Fruit fly (Drosophila melanogaster): Measurements from ENCODE around the gene sfl.

The sfl gene

dm6 chr3L:6462199-6462598 lies 33.3 kb upstream of the sfl start:
- no peak for TF ChIP-seq usp (GFP tag; optimal IDR thresholded peaks at IDR 0.05)
- TF ChIP-seq psq (optimal IDR thresholded peaks at IDR 0.05): no peak
- no peak for TF ChIP-seq CG8478 (optimal IDR thresholded peaks at IDR 0.05)
- no peak for TF ChIP-seq pan (optimal IDR thresholded peaks at IDR 0.05)

dm6 chr3L:6467691-6468329 lies 27.7 kb upstream of the sfl start:
- TF ChIP-seq CG8478 (optimal IDR thresholded peaks at IDR 0.05) (no peak), psq (optimal IDR thresholded peaks at IDR 0.05) (no peak), Dll (optimal IDR thresholded peaks at IDR 0.05) (no peak), EcR (GFP tag; optimal IDR thresholded peaks at IDR 0.05) (no peak), pan (optimal IDR thresholded peaks at IDR 0.05) (no peak), usp (GFP tag; optimal IDR thresholded peaks at IDR 0.05) (no peak)

dm6 chr3L:6469508-6469907 lies 26.0 kb upstream of the sfl start:
- no peak for TF ChIP-seq CG8478 (optimal IDR thresholded peaks at IDR 0.05)
- TF ChIP-seq Dll (optimal IDR thresholded peaks at IDR 0.05): no peak
- TF ChIP-seq psq (optimal IDR thresholded peaks at IDR 0.05): no peak
- TF ChIP-seq EcR (GFP tag; optimal IDR thresholded peaks at IDR 0.05): no peak
- no peak for TF ChIP-seq pan (optimal IDR thresholded peaks at IDR 0.05)
- no peak for TF ChIP-seq usp (GFP tag; optimal IDR thresholded peaks at IDR 0.05)

dm6 chr3L:6471820-6472219 lies 23.7 kb upstream of the sfl start:
- TF ChIP-seq pan (optimal IDR thresholded peaks at IDR 0.05) (peak; percentile 50), psq (optimal IDR thresholded peaks at IDR 0.05) (no peak), CG8478 (optimal IDR thresholded peaks at IDR 0.05) (no peak), usp (GFP tag; optimal IDR thresholded peaks at IDR 0.05) (no peak), EcR (GFP tag; optimal IDR thresholded peaks at IDR 0.05) (no peak)

dm6 chr3L:6482838-6483237 lies 12.6 kb upstream of the sfl start:
- TF ChIP-seq psq (optimal IDR thresholded peaks at IDR 0.05) (no peak), CG8478 (optimal IDR thresholded peaks at IDR 0.05) (no peak), Dll (optimal IDR thresholded peaks at IDR 0.05) (no peak), usp (GFP tag; optimal IDR thresholded peaks at IDR 0.05) (no peak), pan (optimal IDR thresholded peaks at IDR 0.05) (no peak), EcR (GFP tag; optimal IDR thresholded peaks at IDR 0.05) (no peak)

- TF ChIP-seq Dll (optimal IDR thresholded peaks at IDR 0.05): no peak
These were observed 7.1 kb upstream of the sfl start, which contains the start of the genes CG10147 and Bulli for dm6 chr3L:6488405-6488804. CG10147 (minus strand) TSS chr3L:6488424. Bulli (plus strand) TSS chr3L:6488681.

dm6 chr3L:6496053-6496921 lies 807 bp downstream of the sfl start:
- TF ChIP-seq EcR (GFP tag; optimal IDR thresholded peaks at IDR 0.05): no peak
- peak; percentile 77 for TF ChIP-seq psq (optimal IDR thresholded peaks at IDR 0.05)
- no peak for TF ChIP-seq CG8478 (optimal IDR thresholded peaks at IDR 0.05)

dm6 chr3L:6496922-6497232 lies 1.4 kb downstream of the sfl start:
- TF ChIP-seq CG8478 (optimal IDR thresholded peaks at IDR 0.05) (no peak), EcR (GFP tag; optimal IDR thresholded peaks at IDR 0.05) (no peak), pan (optimal IDR thresholded peaks at IDR 0.05) (no peak), psq (optimal IDR thresholded peaks at IDR 0.05) (no peak), Dll (optimal IDR thresholded peaks at IDR 0.05) (no peak), usp (GFP tag; optimal IDR thresholded peaks at IDR 0.05) (no peak)

dm6 chr3L:6497990-6498389 lies 2.5 kb downstream of the sfl start:
- TF ChIP-seq pan (optimal IDR thresholded peaks at IDR 0.05) (no peak), EcR (GFP tag; optimal IDR thresholded peaks at IDR 0.05) (no peak), Dll (optimal IDR thresholded peaks at IDR 0.05) (no peak), CG8478 (optimal IDR thresholded peaks at IDR 0.05) (no peak), usp (GFP tag; optimal IDR thresholded peaks at IDR 0.05) (no peak), psq (optimal IDR thresholded peaks at IDR 0.05) (no peak)

dm6 chr3L:6498602-6499001 lies 3.1 kb downstream of the sfl start:
- TF ChIP-seq CG8478 (optimal IDR thresholded peaks at IDR 0.05) (no peak), psq (optimal IDR thresholded peaks at IDR 0.05) (no peak), Dll (optimal IDR thresholded peaks at IDR 0.05) (no peak), usp (GFP tag; optimal IDR thresholded peaks at IDR 0.05) (no peak), pan (optimal IDR thresholded peaks at IDR 0.05) (no peak)

- TF ChIP-seq EcR (GFP tag; optimal IDR thresholded peaks at IDR 0.05) (no peak), psq (optimal IDR thresholded peaks at IDR 0.05) (no peak), Dll (optimal IDR thresholded peaks at IDR 0.05) (no peak), usp (GFP tag; optimal IDR thresholded peaks at IDR 0.05) (no peak), pan (optimal IDR thresholded peaks at IDR 0.05) (no peak), CG8478 (optimal IDR thresholded peaks at IDR 0.05) (no peak)
These were observed 5.0 kb downstream of the sfl start for dm6 chr3L:6500470-6500869.

dm6 chr3L:6508083-6508482 lies 12.6 kb downstream of the sfl start:
- TF ChIP-seq psq (optimal IDR thresholded peaks at IDR 0.05): no peak
- no peak for TF ChIP-seq Dll (optimal IDR thresholded peaks at IDR 0.05)
- no peak for TF ChIP-seq pan (optimal IDR thresholded peaks at IDR 0.05)
- no peak for TF ChIP-seq CG8478 (optimal IDR thresholded peaks at IDR 0.05)
- no peak for TF ChIP-seq usp (GFP tag; optimal IDR thresholded peaks at IDR 0.05)
- no peak for TF ChIP-seq EcR (GFP tag; optimal IDR thresholded peaks at IDR 0.05)

- TF ChIP-seq CG8478 (optimal IDR thresholded peaks at IDR 0.05) (no peak), psq (optimal IDR thresholded peaks at IDR 0.05) (no peak), pan (optimal IDR thresholded peaks at IDR 0.05) (no peak), usp (GFP tag; optimal IDR thresholded peaks at IDR 0.05) (no peak), Dll (optimal IDR thresholded peaks at IDR 0.05) (no peak), EcR (GFP tag; optimal IDR thresholded peaks at IDR 0.05) (no peak)
These were observed 16.8 kb downstream of the sfl start for dm6 chr3L:6512284-6512683.

Measured in whole organism.